Fruit fly (Drosophila melanogaster) whole organism, embryonic: ENCODE measurements around the gene RpS17.

Experiments
- Ada2b ChIP-seq: fragments of 200-800 bp; sonication (Bioruptor generic); IDR thresholded peaks from 2 replicates; pipeline ENCODE4 v1.3.6; 2022; ENCODE audit warnings: missing biosample characterization, missing genetic modification characterization
- CG10366 ChIP-seq: fragments of 200-800 bp; sonication (Bioruptor generic); IDR thresholded peaks from 2 replicates; pipeline ENCODE4 v1.3.6; 2022; ENCODE audit warnings: missing biosample characterization, missing genetic modification characterization
- CG10959 ChIP-seq: fragments of 200-800 bp; sonication (Bioruptor generic); IDR thresholded peaks from 2 replicates; pipeline ENCODE4 v1.3.6; 2022; ENCODE audit warnings: missing biosample characterization, missing genetic modification characterization
- CG11695 ChIP-seq: fragments of 200-800 bp; sonication (Bioruptor generic); IDR thresholded peaks from 3 replicates; pipeline ENCODE4 v1.3.6; 2022; ENCODE audit warnings: missing biosample characterization, missing genetic modification characterization
- CG14014 ChIP-seq: fragments of 200-800 bp; sonication (Bioruptor generic); IDR thresholded peaks from 2 replicates; pipeline ENCODE4 v1.3.6; 2022; ENCODE audit warnings: missing biosample characterization, missing genetic modification characterization
- CG14441 ChIP-seq: fragments of 200-800 bp; sonication (Bioruptor generic); IDR thresholded peaks from 2 replicates; pipeline ENCODE4 v1.3.6; 2022; ENCODE audit warnings: missing biosample characterization, missing genetic modification characterization
- CG1792 ChIP-seq: fragments of 200-800 bp; sonication (Bioruptor generic); optimal IDR thresholded peaks from 2 replicates; lab custom pipeline; 2016; ENCODE audit warnings: missing biosample characterization, missing genetic modification characterization
- CG18599 ChIP-seq: fragments of 200-800 bp; sonication (Bioruptor generic); optimal IDR thresholded peaks from 3 replicates; lab custom pipeline; 2017; ENCODE audit warnings: missing biosample characterization, missing genetic modification characterization, mild to moderate bottlenecking, moderate library complexity, missing genetic modification reagents
- CG32772 ChIP-seq: fragments of 200-800 bp; sonication (Bioruptor generic); IDR thresholded peaks from 2 replicates; pipeline ENCODE4 v1.3.6; 2022; ENCODE audit warnings: missing biosample characterization, missing genetic modification characterization
- CG42726 ChIP-seq: fragments of 200-800 bp; sonication (Bioruptor generic); IDR thresholded peaks from 2 replicates; pipeline ENCODE4 v1.3.6; 2022; ENCODE audit warnings: missing biosample characterization, missing genetic modification characterization; ENCODE audit not compliant: partially characterized antibody
- CG4360 ChIP-seq: fragments of 200-800 bp; sonication (Bioruptor generic); IDR thresholded peaks from 2 replicates; pipeline ENCODE4 v1.3.6; 2022; ENCODE audit warnings: missing biosample characterization, missing genetic modification characterization
- CG6272 ChIP-seq: fragments of 200-800 bp; sonication (Bioruptor generic); IDR thresholded peaks from 2 replicates; pipeline ENCODE4 v1.3.6; 2022; ENCODE audit warnings: missing biosample characterization, missing genetic modification characterization
- CG7271 ChIP-seq: fragments of 200-800 bp; sonication (Bioruptor generic); optimal IDR thresholded peaks from 2 replicates; lab custom pipeline; 2018; ENCODE audit warnings: missing biosample characterization, mild to moderate bottlenecking, missing genetic modification characterization, moderate library complexity
- CG7786 ChIP-seq: fragments of 200-800 bp; sonication (Bioruptor generic); optimal IDR thresholded peaks from 2 replicates; lab custom pipeline; 2016; ENCODE audit warnings: missing biosample characterization, missing genetic modification characterization
- CG7839 ChIP-seq: fragments of 200-800 bp; sonication (Bioruptor generic); optimal IDR thresholded peaks from 3 replicates; lab custom pipeline; 2018; ENCODE audit warnings: missing biosample characterization, mild to moderate bottlenecking, missing genetic modification characterization, moderate library complexity
- CG8765 ChIP-seq: fragments of 200-800 bp; sonication (Bioruptor generic); IDR thresholded peaks from 2 replicates; pipeline ENCODE4 v1.3.6; 2022; ENCODE audit warnings: missing biosample characterization, missing genetic modification characterization
- CG9817 ChIP-seq: fragments of 200-800 bp; sonication (Bioruptor generic); optimal IDR thresholded peaks from 2 replicates; lab custom pipeline; 2018; ENCODE audit warnings: missing biosample characterization, mild to moderate bottlenecking, missing genetic modification characterization, moderate library complexity
- CG9932 ChIP-seq: fragments of 200-800 bp; sonication (Bioruptor generic); IDR thresholded peaks from 2 replicates; pipeline ENCODE4 v1.3.6; 2022; ENCODE audit warnings: missing biosample characterization, missing genetic modification characterization
- CoRest ChIP-seq: fragments of 200-800 bp; sonication (Bioruptor generic); optimal IDR thresholded peaks from 3 replicates; lab custom pipeline; 2018; ENCODE audit warnings: missing biosample characterization, mild to moderate bottlenecking, missing genetic modification characterization, moderate library complexity
- Dad ChIP-seq: fragments of 200-800 bp; sonication (Bioruptor generic); optimal IDR thresholded peaks from 3 replicates; lab custom pipeline; 2016; ENCODE audit warnings: missing biosample characterization, missing genetic modification characterization
- ERR ChIP-seq: fragments of 200-800 bp; sonication (Bioruptor generic); optimal IDR thresholded peaks from 2 replicates; lab custom pipeline; 2016; ENCODE audit warnings: missing biosample characterization, missing genetic modification characterization
- Ets97D ChIP-seq: fragments of 200-800 bp; sonication (Bioruptor generic); optimal IDR thresholded peaks from 3 replicates; lab custom pipeline; 2016; ENCODE audit warnings: missing biosample characterization, missing genetic modification characterization
- Gsc ChIP-seq: fragments of 200-800 bp; sonication (Bioruptor generic); IDR thresholded peaks from 2 replicates; pipeline ENCODE4 v1.3.6; 2022; ENCODE audit warnings: missing biosample characterization, missing genetic modification characterization
- H2.0 ChIP-seq: fragments of 200-800 bp; sonication (Bioruptor generic); IDR thresholded peaks from 2 replicates; pipeline ENCODE4 v1.3.6; 2022; ENCODE audit warnings: missing biosample characterization, missing genetic modification characterization
- HLH4C ChIP-seq: fragments of 200-800 bp; sonication (Bioruptor generic); IDR thresholded peaks from 3 replicates; pipeline ENCODE4 v1.3.6; 2022; ENCODE audit warnings: missing biosample characterization, missing genetic modification characterization; ENCODE audit not compliant: partially characterized antibody
- HmgZ ChIP-seq: fragments of 200-800 bp; sonication (Bioruptor generic); optimal IDR thresholded peaks from 2 replicates; lab custom pipeline; 2018; ENCODE audit warnings: missing biosample characterization, mild to moderate bottlenecking, missing genetic modification characterization
- NC2β ChIP-seq: fragments of 200-800 bp; sonication (Bioruptor generic); optimal IDR thresholded peaks from 2 replicates; lab custom pipeline; 2016; ENCODE audit warnings: missing biosample characterization, missing genetic modification characterization
- Nf-YB ChIP-seq: fragments of 200-800 bp; sonication (Bioruptor generic); optimal IDR thresholded peaks from 3 replicates; lab custom pipeline; 2019; ENCODE audit warnings: missing biosample characterization, mild to moderate bottlenecking, missing genetic modification characterization, moderate library complexity
- NfI ChIP-seq: fragments of 200-800 bp; sonication (Bioruptor generic); optimal IDR thresholded peaks from 3 replicates; lab custom pipeline; 2018; ENCODE audit warnings: missing biosample characterization, mild to moderate bottlenecking, missing genetic modification characterization, moderate library complexity
- Oli ChIP-seq: fragments of 200-800 bp; sonication (Bioruptor generic); optimal IDR thresholded peaks from 2 replicates; lab custom pipeline; 2018; ENCODE audit warnings: missing biosample characterization, mild to moderate bottlenecking, missing genetic modification characterization, moderate library complexity
- Spps ChIP-seq: fragments of 200-800 bp; sonication (Bioruptor generic); optimal IDR thresholded peaks from 2 replicates; lab custom pipeline; 2018; ENCODE audit warnings: missing biosample characterization, mild to moderate bottlenecking, missing genetic modification characterization
- Usf ChIP-seq: fragments of 200-800 bp; sonication (Bioruptor generic); optimal IDR thresholded peaks from 2 replicates; lab custom pipeline; 2017; ENCODE audit warnings: missing genotype, missing biosample characterization, missing genetic modification characterization
- ap ChIP-seq: fragments of 200-800 bp; sonication (Bioruptor generic); IDR thresholded peaks from 2 replicates; pipeline ENCODE4 v1.3.6; 2022; ENCODE audit warnings: missing biosample characterization, missing genetic modification characterization
- bbx ChIP-seq: fragments of 200-800 bp; sonication (Bioruptor generic); IDR thresholded peaks from 2 replicates; pipeline ENCODE4 v1.3.6; 2022; ENCODE audit warnings: missing biosample characterization, missing genetic modification characterization; ENCODE audit not compliant: partially characterized antibody
- chn ChIP-seq: fragments of 200-800 bp; sonication (Bioruptor generic); optimal IDR thresholded peaks from 2 replicates; lab custom pipeline; 2016; ENCODE audit warnings: missing biosample characterization, missing genetic modification characterization
- esg ChIP-seq: fragments of 200-800 bp; sonication (Bioruptor generic); conservative IDR thresholded peaks from 2 replicates; pipeline ENCODE4 v1.3.6; 2022; ENCODE audit warnings: missing biosample characterization, missing genetic modification characterization
- hb ChIP-seq: fragments of 200-800 bp; sonication (Bioruptor generic); IDR thresholded peaks from 3 replicates; pipeline ENCODE4 v1.3.6; 2022; ENCODE audit warnings: missing biosample characterization, missing genetic modification characterization; ENCODE audit not compliant: partially characterized antibody
- hkb ChIP-seq, 2 experiments: fragments of 200-800 bp in 1 of 2; fragments of >200 bp in 1 of 2; sonication (Bioruptor generic) in 1 of 2; IDR thresholded peaks in 1 of 2; optimal IDR thresholded peaks in 1 of 2; 2 replicates each; pipeline versions ENCODE4 v1.3.6 to Lab custom; 2017 to 2022; ENCODE audit warnings: missing biosample characterization in 1 of 2, missing genetic modification characterization in 1 of 2
- lmd ChIP-seq: fragments of 200-800 bp; sonication (Bioruptor generic); IDR thresholded peaks from 2 replicates; pipeline ENCODE4 v1.3.6; 2022; ENCODE audit warnings: missing biosample characterization, missing genetic modification characterization
- nerfin-1 ChIP-seq: fragments of 200-800 bp; sonication (Bioruptor generic); optimal IDR thresholded peaks from 3 replicates; lab custom pipeline; 2019; ENCODE audit warnings: missing biosample characterization, mild to moderate bottlenecking, missing genetic modification characterization, moderate library complexity
- otp ChIP-seq: fragments of 200-800 bp; sonication (Bioruptor generic); IDR thresholded peaks from 3 replicates; pipeline ENCODE4, ENCODE4 v1.3.6; 2022; ENCODE audit warnings: missing biosample characterization, missing genetic modification characterization
- pan ChIP-seq, 4 experiments: fragments of >200 bp in 3 of 4; fragments of 200-800 bp in 1 of 4; sonication (Bioruptor generic) in 1 of 4; optimal IDR thresholded peaks in 3 of 4; IDR thresholded peaks in 1 of 4; 2 replicates each; pipeline versions ENCODE4 v1.3.6 to Lab custom; 2017 to 2022; ENCODE audit warnings: missing biosample characterization in 2 of 4, missing genetic modification characterization in 2 of 4, mixed read lengths in 1 of 4
- ranshi ChIP-seq: fragments of 200-800 bp; sonication (Bioruptor generic); IDR thresholded peaks from 2 replicates; pipeline ENCODE4 v1.3.6; 2022; ENCODE audit warnings: missing biosample characterization, missing genetic modification characterization
- ro ChIP-seq: fragments of 200-800 bp; sonication (Bioruptor generic); IDR thresholded peaks from 2 replicates; pipeline ENCODE4 v1.3.6; 2022; ENCODE audit warnings: missing biosample characterization, missing genetic modification characterization
- slbo ChIP-seq: fragments of 200-800 bp; sonication (Bioruptor generic); IDR thresholded peaks from 2 replicates; pipeline ENCODE4 v1.3.6; 2022; ENCODE audit warnings: missing biosample characterization, missing genetic modification characterization
- stwl ChIP-seq: fragments of 200-800 bp; sonication (Bioruptor generic); optimal IDR thresholded peaks from 3 replicates; lab custom pipeline; 2018; ENCODE audit warnings: missing biosample characterization, mild to moderate bottlenecking, missing genetic modification characterization, moderate library complexity
- unpg ChIP-seq: fragments of 200-800 bp; sonication (Bioruptor generic); optimal IDR thresholded peaks from 3 replicates; lab custom pipeline; 2018; ENCODE audit warnings: missing biosample characterization, mild to moderate bottlenecking, missing genetic modification characterization, moderate library complexity

The RpS17 gene

dm6 chr3L:9461670-9462246 is 32.1 kb upstream of the RpS17 start (continued):
- TF ChIP-seq stwl (tag; lab: Kevin White, UChicago): peak; percentile 44
- TF ChIP-seq NfI (GFP tag; lab: Kevin White, UChicago): peak; percentile 43
- TF ChIP-seq ranshi (GFP tag; lab: Robert Waterston, UW): peak; percentile 35; the same call in 1 of the 2 replicates
- TF ChIP-seq CG7786: peak; percentile 27
- TF ChIP-seq CG9932 (GFP tag; lab: Robert Waterston, UW): peak; percentile 20; the same call in 1 of the 2 replicates
- peak; percentile 44; the same call in 1 of the 2 replicates for TF ChIP-seq CG10366 (GFP tag; lab: Robert Waterston, UW)
- TF ChIP-seq CG7271 (tag; lab: Kevin White, UChicago): peak; percentile 98
- TF ChIP-seq CG14014: peak; percentile 46; the same call in 1 of the 2 replicates
- TF ChIP-seq CoRest (tag; lab: Kevin White, UChicago): peak; percentile 5
- peak; percentile 58; the same call in 1 of the 2 replicates for TF ChIP-seq Ada2b
- TF ChIP-seq CG18599 (GFP tag; lab: Kevin White, UChicago): no peak
- TF ChIP-seq NC2β (GFP tag; lab: Kevin White, UChicago): peak; percentile 1
- TF ChIP-seq bbx (GFP tag; lab: Robert Waterston, UW): 0 out of 2 replicates have a peak, but pooled peaks have one; percentile 55
- peak; percentile 35 for TF ChIP-seq Oli (tag; lab: Kevin White, UChicago)
- no peak for TF ChIP-seq hkb (optimal IDR thresholded peaks at IDR 0.05; lab: Kevin White, UChicago)
- peak; percentile 69 for TF ChIP-seq hkb (GFP tag; IDR thresholded peaks at IDR 0.05; lab: Robert Waterston, UW)
- peak; percentile 21 for TF ChIP-seq ERR (GFP tag; lab: Kevin White, UChicago)
- peak; percentile 66 for TF ChIP-seq CG4360 (GFP tag; lab: Robert Waterston, UW)
- TF ChIP-seq ap (GFP tag; lab: Robert Waterston, UW): 0 out of 2 replicates have a peak, but pooled peaks have one; percentile 20
- peak; percentile 12 for TF ChIP-seq Spps (tag; lab: Kevin White, UChicago)
- TF ChIP-seq pan (optimal IDR thresholded peaks at IDR 0.05; lab: Kevin White, UChicago): no peak
- TF ChIP-seq pan (GFP tag; optimal IDR thresholded peaks at IDR 0.05 in 1 of 2, IDR thresholded peaks at IDR 0.05 in 1 of 2): peak in 1 of 2 experiments; percentile 41
- TF ChIP-seq CG11695 (GFP tag; lab: Robert Waterston, UW): peak; percentile 47; the same call in 2 of the 3 replicates
- TF ChIP-seq nerfin-1: peak; percentile 49
- no peak for TF ChIP-seq CG42726 (GFP tag; lab: Robert Waterston, UW)
- TF ChIP-seq chn (GFP tag; lab: Kevin White, UChicago): peak; percentile 31
- peak; percentile 42; the same call in 2 of the 3 replicates for TF ChIP-seq otp (GFP tag; lab: Robert Waterston, UW)
- TF ChIP-seq CG7839: peak; percentile 38
- no peak for TF ChIP-seq hb (GFP tag; lab: Robert Waterston, UW)
- peak; percentile 48; the same call in 1 of the 2 replicates for TF ChIP-seq CG14441 (GFP tag; lab: Robert Waterston, UW)
- TF ChIP-seq CG32772 (GFP tag; lab: Robert Waterston, UW): peak; percentile 49
- 0 out of 2 replicates have a peak, but pooled peaks have one; percentile 27 for TF ChIP-seq Gsc (GFP tag; lab: Robert Waterston, UW)
- TF ChIP-seq slbo: peak; percentile 59
- no peak for TF ChIP-seq Nf-YB (GFP tag; lab: Kevin White, UChicago)
- peak; percentile 26 for TF ChIP-seq CG1792 (GFP tag; lab: Kevin White, UChicago)
- peak; percentile 39; the same call in 1 of the 2 replicates for TF ChIP-seq CG6272 (GFP tag; lab: Robert Waterston, UW)
- TF ChIP-seq CG8765: 0 out of 2 replicates have a peak, but pooled peaks have one; percentile 21
- TF ChIP-seq esg (GFP tag; lab: Robert Waterston, UW): 0 out of 2 replicates have a peak, but pooled peaks have one; percentile 28
- peak; percentile 51 for TF ChIP-seq H2.0 (GFP tag; lab: Robert Waterston, UW)
- 0 out of 3 replicates have a peak, but pooled peaks have one; percentile 18 for TF ChIP-seq HLH4C (GFP tag; lab: Robert Waterston, UW)
- TF ChIP-seq Usf: peak; percentile 8
- no peak for TF ChIP-seq Ets97D (GFP tag; lab: Kevin White, UChicago)
- peak; percentile 3 for TF ChIP-seq CG9817 (tag; lab: Kevin White, UChicago)
- TF ChIP-seq ro (GFP tag; lab: Robert Waterston, UW): no peak
- peak; percentile 19 for TF ChIP-seq HmgZ (tag; lab: Kevin White, UChicago)
- TF ChIP-seq unpg: peak; percentile 47
- TF ChIP-seq CG10959 (GFP tag; lab: Robert Waterston, UW): peak; percentile 18; the same call in 1 of the 2 replicates
- TF ChIP-seq lmd: peak; percentile 61
- TF ChIP-seq Dad (GFP tag; lab: Kevin White, UChicago): no peak
